Worm (Caenorhabditis elegans) whole organism, L1 larva: ENCODE results near the gene srxa-10.

ENCODE experiments used
- C04F5.9 ChIP-seq: sonication (generic microtip); optimal IDR thresholded peaks from 2 replicates; lab custom pipeline; 2016; ENCODE audit warnings: missing genetic modification characterization, missing compliant biosample characterization
- blmp-1 ChIP-seq: fragments of 150-350 bp; optimal IDR thresholded peaks from 2 replicates; lab custom pipeline; 2014; ENCODE audit warnings: missing biosample characterization, missing genetic modification characterization
- ceh-82 ChIP-seq, 3 experiments: fragments of 150-350 bp in 1 of 3; sonication (generic microtip) in 2 of 3; optimal IDR thresholded peaks; 2 replicates each; lab custom pipeline; 2014 to 2017; ENCODE audit warnings: missing biosample characterization in 3 of 3, missing genetic modification characterization in 3 of 3
- ceh-90 ChIP-seq: sonication (generic microtip); optimal IDR thresholded peaks from 2 replicates; lab custom pipeline; 2016; ENCODE audit warnings: missing genetic modification characterization, missing compliant biosample characterization
- ces-1 ChIP-seq: fragments of 150-350 bp; optimal IDR thresholded peaks from 2 replicates; lab custom pipeline; 2014; ENCODE audit warnings: missing biosample characterization, missing genetic modification reagents, missing genetic modification characterization
- dpl-1 ChIP-seq, 3 experiments: fragments of 150-350 bp in 2 of 3; sonication (generic microtip) in 1 of 3; optimal IDR thresholded peaks; 2 replicates each; lab custom pipeline; 2014 to 2017; ENCODE audit warnings: missing biosample characterization in 3 of 3, missing genetic modification characterization in 3 of 3, missing genetic modification reagents in 3 of 3
- dsc-1 ChIP-seq: sonication (generic microtip); optimal IDR thresholded peaks from 2 replicates; lab custom pipeline; 2016; ENCODE audit warnings: mild to moderate bottlenecking, missing genetic modification characterization, missing compliant biosample characterization
- efl-1 ChIP-seq, 4 experiments: fragments of 150-350 bp; optimal IDR thresholded peaks in 3 of 4; peaks in 1 of 4; 1 replicate in 1 of 4; 2 replicates in 3 of 4; lab custom pipeline; 2014; ENCODE audit warnings: missing biosample characterization in 2 of 4, missing genetic modification characterization in 2 of 4, missing genetic modification reagents in 2 of 4
- fkh-4 ChIP-seq: sonication (generic microtip); optimal IDR thresholded peaks from 2 replicates; lab custom pipeline; 2016; ENCODE audit warnings: missing compliant biosample characterization, missing genetic modification characterization, borderline replicate concordance
- hlh-17 ChIP-seq: fragments of 200-800 bp; sonication (Bioruptor generic); optimal IDR thresholded peaks from 2 replicates; lab custom pipeline; 2018; ENCODE audit warnings: missing genetic modification characterization, mild to moderate bottlenecking, missing compliant biosample characterization, moderate library complexity, borderline replicate concordance
- hpl-2 ChIP-seq: fragments of 150-350 bp; optimal IDR thresholded peaks from 2 replicates; lab custom pipeline; 2014; ENCODE audit warnings: missing biosample characterization, missing genetic modification reagents, missing genetic modification characterization
- irx-1 ChIP-seq: sonication (generic microtip); optimal IDR thresholded peaks from 2 replicates; lab custom pipeline; 2016; ENCODE audit warnings: missing genetic modification characterization, missing compliant biosample characterization
- lin-13 ChIP-seq: fragments of 150-350 bp; optimal IDR thresholded peaks from 2 replicates; lab custom pipeline; 2014; ENCODE audit warnings: missing biosample characterization, missing genetic modification reagents, missing genetic modification characterization
- lin-14 ChIP-seq: fragments of 200-800 bp; sonication (Bioruptor generic); optimal IDR thresholded peaks from 2 replicates; lab custom pipeline; 2018; ENCODE audit warnings: mild to moderate bottlenecking, missing genetic modification characterization, moderate library complexity, missing compliant biosample characterization
- lin-35 ChIP-seq, 2 experiments: fragments of 150-350 bp; optimal IDR thresholded peaks; 2 replicates each; lab custom pipeline; 2014; ENCODE audit warnings: missing biosample characterization in 2 of 2, missing genetic modification characterization in 2 of 2, missing genetic modification reagents in 2 of 2
- lin-39 ChIP-seq: fragments of 150-350 bp; optimal IDR thresholded peaks from 2 replicates; lab custom pipeline; 2014; ENCODE audit warnings: missing biosample characterization, missing genetic modification reagents, missing genetic modification characterization
- lir-3 ChIP-seq: sonication (generic microtip); optimal IDR thresholded peaks from 2 replicates; lab custom pipeline; 2016; ENCODE audit warnings: mild to moderate bottlenecking, missing genetic modification characterization, moderate library complexity, missing compliant biosample characterization; ENCODE audit not compliant: poor library complexity
- lsy-2 ChIP-seq, 2 experiments: fragments of 150-350 bp; optimal IDR thresholded peaks; 2 replicates each; lab custom pipeline; 2014; ENCODE audit warnings: missing biosample characterization in 2 of 2, missing genetic modification characterization in 2 of 2
- nhr-11 ChIP-seq: fragments of 150-350 bp; optimal IDR thresholded peaks from 2 replicates; lab custom pipeline; 2014; ENCODE audit warnings: missing biosample characterization, missing genetic modification characterization
- nhr-237 ChIP-seq: fragments of 150-350 bp; optimal IDR thresholded peaks from 2 replicates; lab custom pipeline; 2014; ENCODE audit warnings: missing biosample characterization, missing genetic modification characterization
- nhr-28 ChIP-seq: fragments of 150-350 bp; optimal IDR thresholded peaks from 2 replicates; lab custom pipeline; 2014; ENCODE audit warnings: missing biosample characterization, missing genetic modification characterization
- nhr-71 ChIP-seq: sonication (generic microtip); optimal IDR thresholded peaks from 2 replicates; lab custom pipeline; 2016; ENCODE audit warnings: mild to moderate bottlenecking, missing genetic modification characterization, moderate library complexity, missing compliant biosample characterization
- nhr-85 ChIP-seq: sonication (generic microtip); peaks from one replicate; lab custom pipeline; 2016; ENCODE audit warnings: missing genetic modification characterization, inconsistent platforms, missing compliant biosample characterization
- nhr-90 ChIP-seq: sonication (generic microtip); optimal IDR thresholded peaks from 2 replicates; lab custom pipeline; 2016; ENCODE audit warnings: mild to moderate bottlenecking, missing genetic modification characterization, missing compliant biosample characterization; ENCODE audit not compliant: poor library complexity
- pax-3 ChIP-seq: fragments of 200-800 bp; sonication (Bioruptor generic); optimal IDR thresholded peaks from 2 replicates; lab custom pipeline; 2018; ENCODE audit warnings: mild to moderate bottlenecking, missing genetic modification characterization, moderate library complexity, missing compliant biosample characterization
- pqm-1 ChIP-seq: sonication (generic microtip); optimal IDR thresholded peaks from 3 replicates; lab custom pipeline; 2017; ENCODE audit warnings: missing biosample characterization, missing genetic modification characterization
- rnt-1 ChIP-seq: sonication (generic microtip); optimal IDR thresholded peaks from 2 replicates; lab custom pipeline; 2016; ENCODE audit warnings: mild to moderate bottlenecking, missing genetic modification characterization, moderate library complexity, missing compliant biosample characterization
- snu-23 ChIP-seq: sonication (generic microtip); optimal IDR thresholded peaks from 2 replicates; lab custom pipeline; 2016; ENCODE audit warnings: missing genetic modification characterization, missing compliant biosample characterization
- unc-130 ChIP-seq: fragments of 150-350 bp; optimal IDR thresholded peaks from 2 replicates; lab custom pipeline; 2017; ENCODE audit warnings: missing biosample characterization, missing genetic modification characterization, inconsistent platforms
- unc-86 ChIP-seq: sonication (generic microtip); optimal IDR thresholded peaks from 2 replicates; lab custom pipeline; 2016; ENCODE audit warnings: missing genetic modification characterization, missing compliant biosample characterization
- zip-4 ChIP-seq: fragments of 200-800 bp; sonication (Bioruptor generic); optimal IDR thresholded peaks from 2 replicates; lab custom pipeline; 2018; ENCODE audit warnings: mild to moderate bottlenecking, missing genetic modification characterization, moderate library complexity, missing compliant biosample characterization

srxa-10 gene

ce11 chrIII:9780254-9780653, 16.1 kb downstream of the srxa-10 start, which contains the start of gene sqv-3:
Gene sqv-3 (minus strand): TSS chrIII:9780354.
- TF ChIP-seq dsc-1 (peak; percentile 39), ces-1 (GFP tag; lab: Kevin White, UChicago) (no peak), fkh-4 (tag; lab: Kevin White, UChicago) (no peak), nhr-11 (no peak), efl-1 (optimal IDR thresholded peaks at IDR 0.05; lab: Kevin White, UChicago) (no peak), efl-1 (GFP tag; optimal IDR thresholded peaks at IDR 0.05 in 1 of 2; lab: Kevin White, UChicago) (peak in 1 of 2 experiments; percentile 74), hlh-17 (no peak)

- no peak for TF ChIP-seq nhr-237 (tag; lab: Kevin White, UChicago)
- no peak for TF ChIP-seq ceh-82 (tag; optimal IDR thresholded peaks at IDR 0.05; lab: Kevin White, UChicago)
- no peak for TF ChIP-seq zip-4 (GFP tag; lab: Kevin White, UChicago)
- no peak for TF ChIP-seq dpl-1 (GFP tag; optimal IDR thresholded peaks at IDR 0.05; lab: Kevin White, UChicago)
- no peak for TF ChIP-seq pqm-1 (tag; lab: Kevin White, UChicago)
- no peak for TF ChIP-seq irx-1 (tag; lab: Kevin White, UChicago)
Observed at ce11 chrIII:9779080-9779479, 17.3 kb downstream of the srxa-10 start.

- TF ChIP-seq pax-3 (tag; lab: Kevin White, UChicago) (no peak), C04F5.9 (tag; lab: Kevin White, UChicago) (no peak), rnt-1 (tag; lab: Kevin White, UChicago) (no peak), irx-1 (tag; lab: Kevin White, UChicago) (no peak), unc-130 (tag; lab: Kevin White, UChicago) (no peak), efl-1 (optimal IDR thresholded peaks at IDR 0.05; lab: Kevin White, UChicago) (peak in 1 of 2 experiments; percentile 5), efl-1 (GFP tag; optimal IDR thresholded peaks at IDR 0.05 in 1 of 2; lab: Kevin White, UChicago) (no peak), nhr-28 (tag; lab: Kevin White, UChicago) (no peak), ceh-82 (tag; optimal IDR thresholded peaks at IDR 0.05; lab: Kevin White, UChicago) (peak in 1 of 3 experiments; percentile 30), lin-39 (tag; lab: Kevin White, UChicago) (no peak), lin-13 (GFP tag; lab: Kevin White, UChicago) (no peak), blmp-1 (tag; lab: Kevin White, UChicago) (no peak), nhr-11 (no peak), ceh-90 (no peak), lir-3 (tag; lab: Kevin White, UChicago) (no peak), lin-14 (peak; percentile 53), snu-23 (GFP tag; lab: Kevin White, UChicago) (peak; percentile 13), nhr-90 (tag; lab: Kevin White, UChicago) (no peak), hpl-2 (GFP tag; lab: Kevin White, UChicago) (no peak), lsy-2 (tag; optimal IDR thresholded peaks at IDR 0.05; lab: Kevin White, UChicago) (peak in 1 of 2 experiments; percentile 16)
Observed at ce11 chrIII:9776323-9776722, 20.0 kb downstream of the srxa-10 start, which contains the start of gene usp-46. Gene usp-46 (plus strand): TSS chrIII:9776623.

- peak; percentile 59 to 90 for TF ChIP-seq lin-35 (GFP tag; optimal IDR thresholded peaks at IDR 0.05; lab: Kevin White, UChicago)
- peak; percentile 53 to 78 (median 66) for TF ChIP-seq dpl-1 (GFP tag; optimal IDR thresholded peaks at IDR 0.05; lab: Kevin White, UChicago)
- TF ChIP-seq nhr-90 (tag; lab: Kevin White, UChicago), result no peak
- no peak for TF ChIP-seq C04F5.9 (tag; lab: Kevin White, UChicago)
- peak; percentile 10 for TF ChIP-seq nhr-71
- TF ChIP-seq fkh-4 (tag; lab: Kevin White, UChicago), result no peak
- peak in 1 of 2 experiments; percentile 81 for TF ChIP-seq efl-1 (optimal IDR thresholded peaks at IDR 0.05; lab: Kevin White, UChicago)
- TF ChIP-seq efl-1 (GFP tag; optimal IDR thresholded peaks at IDR 0.05 in 1 of 2; lab: Kevin White, UChicago), result peak; percentile 73 to 98
- no peak for TF ChIP-seq nhr-85 (tag; lab: Kevin White, UChicago)
- peak; percentile 9 for TF ChIP-seq rnt-1 (tag; lab: Kevin White, UChicago)
- TF ChIP-seq unc-86, result no peak
- peak in 1 of 2 experiments; percentile 27 for TF ChIP-seq lsy-2 (tag; optimal IDR thresholded peaks at IDR 0.05; lab: Kevin White, UChicago)
- TF ChIP-seq lir-3 (tag; lab: Kevin White, UChicago), result peak; percentile 5
- TF ChIP-seq, all 84 proteins: peak for 7
Observed at ce11 chrIII:9775916-9776315, 20.4 kb downstream of the srxa-10 start.
